Worm (Caenorhabditis elegans) whole organism, early embryonic: ENCODE measurements around the gene B0454.8.

ENCODE experiments used
- F13C5.2 ChIP-seq: sonication (generic microtip); optimal IDR thresholded peaks from 2 replicates; lab custom pipeline; 2017; ENCODE audit warnings: mild to moderate bottlenecking, missing genetic modification characterization, inconsistent platforms, missing compliant biosample characterization
- ama-1 ChIP-seq: fragments of 150-350 bp; optimal IDR thresholded peaks from 2 replicates; lab custom pipeline; 2014
- ceh-36 ChIP-seq: sonication (generic microtip); optimal IDR thresholded peaks from 2 replicates; lab custom pipeline; 2016; ENCODE audit warnings: missing genetic modification characterization, inconsistent platforms, missing compliant biosample characterization
- flt-1 ChIP-seq: fragments of 200-800 bp; sonication (Bioruptor generic); IDR thresholded peaks from 2 replicates; pipeline ENCODE4 v1.3.6; 2022; ENCODE audit warnings: missing genetic modification characterization, missing compliant biosample characterization
- hmbx-1 ChIP-seq: sonication (generic microtip); optimal IDR thresholded peaks from 2 replicates; lab custom pipeline; 2016; ENCODE audit warnings: mild to moderate bottlenecking, missing genetic modification characterization, missing compliant biosample characterization
- hmg-4 ChIP-seq: fragments of 200-800 bp; sonication (Bioruptor generic); optimal IDR thresholded peaks from 2 replicates; lab custom pipeline; 2018; ENCODE audit warnings: mild to moderate bottlenecking, missing genetic modification characterization, missing compliant biosample characterization
- hnd-1 ChIP-seq: sonication (generic microtip); optimal IDR thresholded peaks from 2 replicates; lab custom pipeline; 2016; ENCODE audit warnings: missing genetic modification characterization, missing compliant biosample characterization
- scrt-1 ChIP-seq: fragments of 200-800 bp; sonication (Bioruptor generic); IDR thresholded peaks from 2 replicates; pipeline ENCODE4 v1.3.6; 2022; ENCODE audit warnings: missing genetic modification characterization, missing compliant biosample characterization
- tbx-37 ChIP-seq: fragments of 200-800 bp; sonication (Bioruptor generic); conservative IDR thresholded peaks from 2 replicates; pipeline ENCODE4 v1.3.6; 2022; ENCODE audit warnings: missing genetic modification reagents, missing genetic modification characterization, missing compliant biosample characterization
- tra-4 ChIP-seq: sonication (generic microtip); optimal IDR thresholded peaks from 2 replicates; lab custom pipeline; 2017; ENCODE audit warnings: missing genetic modification characterization, missing compliant biosample characterization

DNA sequence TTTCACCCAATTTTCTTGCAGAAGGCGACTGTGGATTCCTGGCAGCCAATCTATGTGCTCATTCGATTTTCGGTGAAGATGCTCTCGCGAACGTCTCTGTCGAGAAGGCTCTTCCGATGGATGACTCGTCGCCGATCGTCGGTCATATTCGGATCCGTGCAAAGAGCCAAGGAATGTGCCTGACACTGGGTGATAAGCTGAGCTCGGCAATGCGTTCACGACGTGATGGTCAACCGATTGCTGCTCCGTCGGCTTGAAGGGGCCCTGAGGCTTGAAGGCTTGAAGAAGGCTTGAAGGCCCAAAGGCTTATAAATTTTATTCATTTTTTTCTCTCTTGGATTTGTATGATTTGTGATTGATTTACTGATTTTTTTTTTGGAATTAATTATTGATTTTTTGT lies 43.9 kb upstream of the B0454.8 start:
- TF ChIP-seq scrt-1, result no peak
- TF ChIP-seq ama-1, result no peak
- no peak for TF ChIP-seq flt-1 (GFP tag; lab: Robert Waterston, UW)
- TF ChIP-seq ceh-36 (tag; lab: Kevin White, UChicago), result no peak
- TF ChIP-seq hmg-4, result no peak
- no peak for TF ChIP-seq hnd-1 (tag; lab: Kevin White, UChicago)
- no peak for TF ChIP-seq tra-4 (tag; lab: Kevin White, UChicago)
- no peak for TF ChIP-seq tbx-37 (GFP tag; lab: Robert Waterston, UW)
- TF ChIP-seq hmbx-1, result no peak
- no peak for TF ChIP-seq F13C5.2 (tag; lab: Kevin White, UChicago)
